Worm (Caenorhabditis elegans) whole organism, L2 larva: ENCODE results near the gene C07A9.10.

Experiments used
- alr-1 ChIP-seq: fragments of 150-350 bp; optimal IDR thresholded peaks from 2 replicates; lab custom pipeline; 2014; ENCODE audit warnings: missing biosample characterization, missing genetic modification characterization
- egl-27 ChIP-seq: sonication (generic microtip); optimal IDR thresholded peaks from 3 replicates; lab custom pipeline; 2017; ENCODE audit warnings: missing biosample characterization, missing genetic modification reagents, missing genetic modification characterization
- elt-1 ChIP-seq: fragments of 150-350 bp; optimal IDR thresholded peaks from 2 replicates; lab custom pipeline; 2014; ENCODE audit warnings: missing biosample characterization, missing genetic modification characterization
- fos-1 ChIP-seq: fragments of 150-350 bp; optimal IDR thresholded peaks from 2 replicates; lab custom pipeline; 2014; ENCODE audit warnings: missing biosample characterization, missing genetic modification characterization
- gmeb-1 ChIP-seq: fragments of 150-350 bp; optimal IDR thresholded peaks from 2 replicates; lab custom pipeline; 2014; ENCODE audit warnings: missing biosample characterization, missing genetic modification characterization
- lsy-2 ChIP-seq, 2 experiments: fragments of 150-350 bp in 1 of 2; sonication (generic microtip) in 1 of 2; optimal IDR thresholded peaks; 2 replicates each; lab custom pipeline; 2014 to 2017; ENCODE audit warnings: missing biosample characterization in 2 of 2, missing genetic modification characterization in 2 of 2
- nhr-10 ChIP-seq: sonication (generic microtip); optimal IDR thresholded peaks from 2 replicates; lab custom pipeline; 2017; ENCODE audit warnings: missing biosample characterization, missing genetic modification characterization
- nhr-11 ChIP-seq: fragments of 150-350 bp; optimal IDR thresholded peaks from 2 replicates; lab custom pipeline; 2014; ENCODE audit warnings: missing biosample characterization, missing genetic modification characterization
- nhr-129 ChIP-seq: fragments of 150-350 bp; optimal IDR thresholded peaks from 2 replicates; lab custom pipeline; 2014; ENCODE audit warnings: missing biosample characterization, missing genetic modification characterization
- nhr-25 ChIP-seq: fragments of 150-350 bp; sonication (generic microtip); optimal IDR thresholded peaks from 3 replicates; lab custom pipeline; 2014; ENCODE audit warnings: missing biosample characterization, missing genetic modification characterization
- nhr-77 ChIP-seq: fragments of 150-350 bp; optimal IDR thresholded peaks from 2 replicates; lab custom pipeline; 2014; ENCODE audit warnings: missing biosample characterization, missing genetic modification characterization
- ztf-4 ChIP-seq: fragments of 150-350 bp; optimal IDR thresholded peaks from 2 replicates; lab custom pipeline; 2014; ENCODE audit warnings: missing biosample characterization, missing genetic modification characterization

- TF ChIP-seq elt-1 (tag; lab: Kevin White, UChicago) (no peak), nhr-10 (tag; lab: Kevin White, UChicago) (no peak), ztf-4 (no peak), gmeb-1 (no peak), egl-27 (tag; lab: Kevin White, UChicago) (no peak), nhr-77 (tag; lab: Kevin White, UChicago) (no peak), nhr-11 (tag; lab: Kevin White, UChicago) (no peak), lsy-2 (tag; optimal IDR thresholded peaks at IDR 0.05; lab: Kevin White, UChicago) (no peak), fos-1 (tag; lab: Kevin White, UChicago) (no peak), nhr-129 (tag; lab: Kevin White, UChicago) (no peak), nhr-25 (no peak), alr-1 (tag; lab: Kevin White, UChicago) (no peak)
Measured at ce11 chrIII:9701798-9702197, 15.9 kb upstream of the C07A9.10 start.
